Fruit fly (Drosophila melanogaster) S2 (cell line): ENCODE data around the gene CG34301.

ENCODE experiments used
- CG8478 ChIP-seq: fragments of >200 bp; optimal IDR thresholded peaks from 2 replicates; lab custom pipeline; 2018
- CTCF ChIP-seq, 2 experiments: fragments of >200 bp; optimal IDR thresholded peaks; 2 replicates each; lab custom pipeline; 2018

dm6 chr3R:8792463-8793175 is 19.4 kb downstream of the CG34301 start:
- TF ChIP-seq CTCF (optimal IDR thresholded peaks at IDR 0.05; lab: Kevin White, UChicago) (no peak), CG8478 (no peak)
